Fruit fly (Drosophila melanogaster): ENCODE data around the gene Akap200.

DNA sequence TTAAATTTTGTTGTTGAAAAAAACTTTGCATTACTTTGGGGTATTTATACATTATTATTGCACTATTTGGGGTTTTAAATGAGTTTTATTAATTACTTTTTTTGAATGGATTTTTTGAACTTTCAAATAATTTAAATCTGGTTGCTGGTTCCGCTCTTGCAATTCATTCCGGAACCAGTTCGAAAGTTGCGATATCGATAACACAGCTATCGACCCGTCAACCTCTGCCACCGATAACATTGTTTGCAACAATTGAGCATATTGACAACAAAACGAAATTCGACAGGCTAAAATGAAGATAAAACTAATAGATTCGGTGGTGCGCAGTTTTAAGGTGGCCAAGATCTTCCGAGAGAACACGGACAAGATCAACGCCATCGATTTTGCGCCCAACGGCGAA, 41.3 kb upstream of the Akap200 start, which contains the start of gene Wdr82:
- TF ChIP-seq psq (optimal IDR thresholded peaks at IDR 0.05) (no peak), usp (GFP tag; optimal IDR thresholded peaks at IDR 0.05) (no peak), pan (optimal IDR thresholded peaks at IDR 0.05) (no peak), Dll (optimal IDR thresholded peaks at IDR 0.05) (no peak)
